Worm (Caenorhabditis elegans) whole organism, L1 larva: ENCODE measurements around the gene C26D10.7.

Source experiments
- aly-2 ChIP-seq: fragments of 150-350 bp; optimal IDR thresholded peaks from 2 replicates; lab custom pipeline; 2014; ENCODE audit warnings: missing biosample characterization, missing genetic modification characterization
- ama-1 ChIP-seq: fragments of 150-350 bp; optimal IDR thresholded peaks from 2 replicates; lab custom pipeline; 2014
- egl-13 ChIP-seq: sonication (generic microtip); optimal IDR thresholded peaks from 2 replicates; lab custom pipeline; 2016; ENCODE audit warnings: missing genotype, missing genetic modification reagents, missing genetic modification characterization, missing compliant biosample characterization
- fkh-10 ChIP-seq: sonication (generic microtip); optimal IDR thresholded peaks from 2 replicates; lab custom pipeline; 2017; ENCODE audit warnings: missing biosample characterization, missing genetic modification reagents, missing genetic modification characterization
- lin-13 ChIP-seq: fragments of 150-350 bp; optimal IDR thresholded peaks from 2 replicates; lab custom pipeline; 2014; ENCODE audit warnings: missing biosample characterization, missing genetic modification reagents, missing genetic modification characterization
- lin-39 ChIP-seq: fragments of 150-350 bp; optimal IDR thresholded peaks from 2 replicates; lab custom pipeline; 2014; ENCODE audit warnings: missing biosample characterization, missing genetic modification reagents, missing genetic modification characterization
- mef-2 ChIP-seq: fragments of 150-350 bp; optimal IDR thresholded peaks from 2 replicates; lab custom pipeline; 2014; ENCODE audit warnings: missing biosample characterization, missing genetic modification characterization
- mep-1 ChIP-seq: fragments of 150-350 bp; optimal IDR thresholded peaks from 2 replicates; lab custom pipeline; 2014; ENCODE audit warnings: missing biosample characterization, missing genetic modification characterization
- nhr-20 ChIP-seq: sonication (generic microtip); optimal IDR thresholded peaks from 2 replicates; lab custom pipeline; 2016; ENCODE audit warnings: mild to moderate bottlenecking, missing genetic modification characterization, missing compliant biosample characterization
- sup-37 ChIP-seq: fragments of 200-800 bp; sonication (Bioruptor generic); optimal IDR thresholded peaks from 2 replicates; lab custom pipeline; 2018; ENCODE audit warnings: mild to moderate bottlenecking, missing genetic modification characterization, missing compliant biosample characterization
- zag-1 ChIP-seq: fragments of 150-350 bp; optimal IDR thresholded peaks from 2 replicates; lab custom pipeline; 2014; ENCODE audit warnings: missing biosample characterization, missing genetic modification characterization

- no peak for TF ChIP-seq mep-1 (tag; lab: Kevin White, UChicago)
- no peak for TF ChIP-seq egl-13 (tag; lab: Kevin White, UChicago)
- no peak for TF ChIP-seq lin-39 (tag; lab: Kevin White, UChicago)
- TF ChIP-seq lin-13: no peak
- TF ChIP-seq fkh-10 (GFP tag; lab: Kevin White, UChicago): no peak
- TF ChIP-seq aly-2 (tag; lab: Kevin White, UChicago): no peak
- no peak for TF ChIP-seq ama-1 (lab: Kevin White, UChicago)
- no peak for TF ChIP-seq sup-37
- TF ChIP-seq mef-2 (tag; lab: Kevin White, UChicago): no peak
- no peak for TF ChIP-seq nhr-20
- TF ChIP-seq zag-1 (tag; lab: Kevin White, UChicago): no peak
Observed at ce11 chrII:8369059-8369458, 35.3 kb downstream of the C26D10.7 start, which contains the start of gene amt-3.
